Fruit fly (Drosophila melanogaster): ENCODE results near the gene Acsf3.

dm6 chrX:7298323-7298722, 30.5 kb upstream of the Acsf3 start:
- TF ChIP-seq Snoo (tag; optimal IDR thresholded peaks at IDR 0.05) (no peak), CG9948 (tag; optimal IDR thresholded peaks at IDR 0.05) (no peak), CG4496 (GFP tag; IDR thresholded peaks at IDR 0.05) (no peak), CG32121 (GFP tag; IDR thresholded peaks at IDR 0.05) (no peak)
